Worm (Caenorhabditis elegans) whole organism, early embryonic: ENCODE results near the gene mlk-1.

ENCODE experiments used
- B0310.2 ChIP-seq: sonication (generic microtip); optimal IDR thresholded peaks from 2 replicates; lab custom pipeline; 2016; ENCODE audit warnings: mild to moderate bottlenecking, missing genetic modification characterization, missing compliant biosample characterization
- F13C5.2 ChIP-seq: sonication (generic microtip); optimal IDR thresholded peaks from 2 replicates; lab custom pipeline; 2017; ENCODE audit warnings: mild to moderate bottlenecking, missing genetic modification characterization, inconsistent platforms, missing compliant biosample characterization
- ama-1 ChIP-seq: fragments of 150-350 bp; optimal IDR thresholded peaks from 2 replicates; lab custom pipeline; 2014
- ceh-13 ChIP-seq: fragments of 200-800 bp; sonication (Bioruptor generic); optimal IDR thresholded peaks from 2 replicates; lab custom pipeline; 2018; ENCODE audit warnings: mild to moderate bottlenecking, missing genetic modification characterization, missing compliant biosample characterization
- ceh-36 ChIP-seq: sonication (generic microtip); optimal IDR thresholded peaks from 2 replicates; lab custom pipeline; 2016; ENCODE audit warnings: missing genetic modification characterization, inconsistent platforms, missing compliant biosample characterization
- flt-1 ChIP-seq: fragments of 200-800 bp; sonication (Bioruptor generic); IDR thresholded peaks from 2 replicates; pipeline ENCODE4 v1.3.6; 2022; ENCODE audit warnings: missing genetic modification characterization, missing compliant biosample characterization
- hmbx-1 ChIP-seq: sonication (generic microtip); optimal IDR thresholded peaks from 2 replicates; lab custom pipeline; 2016; ENCODE audit warnings: mild to moderate bottlenecking, missing genetic modification characterization, missing compliant biosample characterization
- hnd-1 ChIP-seq: sonication (generic microtip); optimal IDR thresholded peaks from 2 replicates; lab custom pipeline; 2016; ENCODE audit warnings: missing genetic modification characterization, missing compliant biosample characterization
- scrt-1 ChIP-seq: fragments of 200-800 bp; sonication (Bioruptor generic); IDR thresholded peaks from 2 replicates; pipeline ENCODE4 v1.3.6; 2022; ENCODE audit warnings: missing genetic modification characterization, missing compliant biosample characterization
- tbx-11 ChIP-seq: fragments of 200-800 bp; sonication (Bioruptor generic); IDR thresholded peaks from 2 replicates; pipeline ENCODE4 v1.3.6; 2022; ENCODE audit warnings: missing genetic modification characterization, missing compliant biosample characterization
- tbx-37 ChIP-seq: fragments of 200-800 bp; sonication (Bioruptor generic); conservative IDR thresholded peaks from 2 replicates; pipeline ENCODE4 v1.3.6; 2022; ENCODE audit warnings: missing genetic modification reagents, missing genetic modification characterization, missing compliant biosample characterization

ce11 chrV:5067390-5067789 is 2.8 kb upstream of the mlk-1 start:
- TF ChIP-seq ceh-36 (tag; lab: Kevin White, UChicago) (no peak), hnd-1 (tag; lab: Kevin White, UChicago) (no peak), ama-1 (no peak), scrt-1 (GFP tag; lab: Robert Waterston, UW) (no peak), F13C5.2 (no peak), ceh-13 (no peak), tbx-11 (GFP tag; lab: Robert Waterston, UW) (no peak), flt-1 (GFP tag; lab: Robert Waterston, UW) (no peak), tbx-37 (GFP tag; lab: Robert Waterston, UW) (no peak), B0310.2 (no peak), hmbx-1 (no peak)
